Fruit fly (Drosophila melanogaster) whole organism, embryonic: ENCODE results near the gene CG6083.
A peak's percentile ranks its signal among the peaks of the same experiment; 100 is the strongest.

ENCODE experiments used
- Atf3 ChIP-seq: fragments of 200-800 bp; sonication (Bioruptor generic); optimal IDR thresholded peaks from 3 replicates; lab custom pipeline; 2016; ENCODE audit warnings: missing biosample characterization, missing genetic modification characterization
- CG10959 ChIP-seq: fragments of 200-800 bp; sonication (Bioruptor generic); IDR thresholded peaks from 2 replicates; pipeline ENCODE4 v1.3.6; 2022; ENCODE audit warnings: missing biosample characterization, missing genetic modification characterization
- CG11695 ChIP-seq: fragments of 200-800 bp; sonication (Bioruptor generic); IDR thresholded peaks from 3 replicates; pipeline ENCODE4 v1.3.6; 2022; ENCODE audit warnings: missing biosample characterization, missing genetic modification characterization
- CG12219 ChIP-seq: fragments of 200-800 bp; sonication (Bioruptor generic); optimal IDR thresholded peaks from 3 replicates; lab custom pipeline; 2018; ENCODE audit warnings: missing biosample characterization, mild to moderate bottlenecking, missing genetic modification characterization
- CG12236 ChIP-seq: fragments of 200-800 bp; sonication (Bioruptor generic); optimal IDR thresholded peaks from 2 replicates; lab custom pipeline; 2016; ENCODE audit warnings: missing biosample characterization, missing genetic modification characterization
- CG15073 ChIP-seq: fragments of 200-800 bp; sonication (Bioruptor generic); optimal IDR thresholded peaks from 2 replicates; lab custom pipeline; 2016; ENCODE audit warnings: missing biosample characterization, missing genetic modification characterization
- CG16779 ChIP-seq: fragments of 200-800 bp; sonication (Bioruptor generic); IDR thresholded peaks from 2 replicates; pipeline ENCODE4 v1.3.6; 2022; ENCODE audit warnings: missing biosample characterization, missing genetic modification characterization
- CG1792 ChIP-seq: fragments of 200-800 bp; sonication (Bioruptor generic); optimal IDR thresholded peaks from 2 replicates; lab custom pipeline; 2016; ENCODE audit warnings: missing biosample characterization, missing genetic modification characterization
- CG31365 ChIP-seq: fragments of 200-800 bp; sonication (Bioruptor generic); optimal IDR thresholded peaks from 2 replicates; lab custom pipeline; 2018; ENCODE audit warnings: missing biosample characterization, mild to moderate bottlenecking, missing genetic modification characterization
- CG3407 ChIP-seq: fragments of 200-800 bp; sonication (Bioruptor generic); optimal IDR thresholded peaks from 2 replicates; lab custom pipeline; 2018; ENCODE audit warnings: missing biosample characterization, mild to moderate bottlenecking, missing genetic modification characterization
- CG34422 ChIP-seq: fragments of 200-800 bp; sonication (Bioruptor generic); IDR thresholded peaks from 3 replicates; pipeline ENCODE4 v1.3.6; 2022; ENCODE audit warnings: missing biosample characterization, missing genetic modification characterization
- CG4282 ChIP-seq: fragments of 200-800 bp; sonication (Bioruptor generic); optimal IDR thresholded peaks from 2 replicates; lab custom pipeline; 2016; ENCODE audit warnings: missing biosample characterization, missing genetic modification characterization
- CG4328 ChIP-seq: fragments of 200-800 bp; sonication (Bioruptor generic); optimal IDR thresholded peaks from 3 replicates; lab custom pipeline; 2017; ENCODE audit warnings: missing biosample characterization, missing genetic modification reagents, missing genetic modification characterization
- CG43689 ChIP-seq: fragments of 200-800 bp; sonication (Bioruptor generic); IDR thresholded peaks from 2 replicates; pipeline ENCODE4 v1.3.6; 2022; ENCODE audit warnings: missing biosample characterization, missing genetic modification characterization
- CG6254 ChIP-seq: fragments of 200-800 bp; sonication (Bioruptor generic); optimal IDR thresholded peaks from 3 replicates; lab custom pipeline; 2017; ENCODE audit warnings: mild to moderate bottlenecking, missing biosample characterization, missing genetic modification reagents, missing genetic modification characterization
- CG6272 ChIP-seq: fragments of 200-800 bp; sonication (Bioruptor generic); IDR thresholded peaks from 2 replicates; pipeline ENCODE4 v1.3.6; 2022; ENCODE audit warnings: missing biosample characterization, missing genetic modification characterization
- CG7372 ChIP-seq: fragments of 200-800 bp; sonication (Bioruptor generic); IDR thresholded peaks from 2 replicates; pipeline ENCODE4 v1.3.6; 2022; ENCODE audit warnings: missing biosample characterization, missing genetic modification characterization
- CG7745 ChIP-seq: fragments of 200-800 bp; sonication (Bioruptor generic); optimal IDR thresholded peaks from 2 replicates; lab custom pipeline; 2018; ENCODE audit warnings: missing biosample characterization, mild to moderate bottlenecking, missing genetic modification characterization, moderate library complexity
- CG8290 ChIP-seq, 3 experiments: fragments of 200-800 bp; sonication (Bioruptor generic); optimal IDR thresholded peaks; 2 replicates each; lab custom pipeline; 2016 to 2019; ENCODE audit warnings: missing biosample characterization in 3 of 3, missing genetic modification characterization in 3 of 3, mild to moderate bottlenecking in 2 of 3, moderate library complexity in 1 of 3
- CG9215 ChIP-seq: fragments of 200-800 bp; sonication (Bioruptor generic); IDR thresholded peaks from 2 replicates; pipeline ENCODE4 v1.3.6; 2022; ENCODE audit warnings: missing biosample characterization, missing genetic modification characterization
- D19B ChIP-seq: fragments of 200-800 bp; sonication (Bioruptor generic); optimal IDR thresholded peaks from 2 replicates; lab custom pipeline; 2017; ENCODE audit warnings: missing biosample characterization, mild to moderate bottlenecking, missing genetic modification characterization
- Doc3 ChIP-seq: fragments of 200-800 bp; sonication (Bioruptor generic); IDR thresholded peaks from 3 replicates; pipeline ENCODE4 v1.3.6; 2022; ENCODE audit warnings: missing biosample characterization, missing genetic modification characterization; ENCODE audit not compliant: partially characterized antibody
- Dref ChIP-seq: fragments of 200-800 bp; sonication (Bioruptor generic); IDR thresholded peaks from 2 replicates; pipeline ENCODE4 v1.3.6; 2022; ENCODE audit warnings: missing biosample characterization, missing genetic modification characterization
- Ets97D ChIP-seq: fragments of 200-800 bp; sonication (Bioruptor generic); optimal IDR thresholded peaks from 3 replicates; lab custom pipeline; 2016; ENCODE audit warnings: missing biosample characterization, missing genetic modification characterization
- Hr78 ChIP-seq, 2 experiments: fragments of 200-800 bp in 1 of 2; fragments of >200 bp in 1 of 2; sonication (Bioruptor generic) in 1 of 2; optimal IDR thresholded peaks; 2 replicates each; lab custom pipeline; 2017 to 2019; ENCODE audit warnings: missing biosample characterization in 2 of 2, missing genetic modification characterization in 2 of 2, mild to moderate bottlenecking in 1 of 2, moderate library complexity in 1 of 2
- Kr ChIP-seq: fragments of 200-800 bp; sonication (Bioruptor generic); optimal IDR thresholded peaks from 2 replicates; lab custom pipeline; 2017; ENCODE audit warnings: missing biosample characterization, mild to moderate bottlenecking, missing genetic modification characterization
- Lhr ChIP-seq: fragments of 200-800 bp; sonication (Bioruptor generic); optimal IDR thresholded peaks from 3 replicates; lab custom pipeline; 2017; ENCODE audit warnings: mild to moderate bottlenecking, missing biosample characterization, missing genetic modification reagents, missing genetic modification characterization
- MBD-R2 ChIP-seq: fragments of 200-800 bp; sonication (Bioruptor generic); IDR thresholded peaks from 2 replicates; pipeline ENCODE4 v1.3.6; 2022; ENCODE audit warnings: missing biosample characterization, missing genetic modification characterization
- Max ChIP-seq: fragments of 200-800 bp; sonication (Bioruptor generic); optimal IDR thresholded peaks from 2 replicates; lab custom pipeline; 2016; ENCODE audit warnings: missing biosample characterization, mild to moderate bottlenecking, missing genetic modification characterization
- Mes4 ChIP-seq: fragments of 200-800 bp; sonication (Bioruptor generic); optimal IDR thresholded peaks from 2 replicates; lab custom pipeline; 2016; ENCODE audit warnings: missing biosample characterization, missing genetic modification characterization
- Optix ChIP-seq: fragments of 200-800 bp; sonication (Bioruptor generic); IDR thresholded peaks from 3 replicates; pipeline ENCODE4 v1.3.6; 2022; ENCODE audit warnings: missing biosample characterization, missing genetic modification characterization
- Sry-δ ChIP-seq: fragments of 200-800 bp; sonication (Bioruptor generic); optimal IDR thresholded peaks from 2 replicates; lab custom pipeline; 2016; ENCODE audit warnings: missing biosample characterization, missing genetic modification characterization
- Ssrp ChIP-seq: fragments of 200-800 bp; sonication (Bioruptor generic); optimal IDR thresholded peaks from 2 replicates; lab custom pipeline; 2018; ENCODE audit warnings: missing biosample characterization, mild to moderate bottlenecking, missing genetic modification characterization, moderate library complexity
- ac ChIP-seq: fragments of 200-800 bp; sonication (Bioruptor generic); optimal IDR thresholded peaks from 3 replicates; lab custom pipeline; 2017; ENCODE audit warnings: missing biosample characterization, mild to moderate bottlenecking, missing genetic modification characterization
- ap ChIP-seq: fragments of 200-800 bp; sonication (Bioruptor generic); IDR thresholded peaks from 2 replicates; pipeline ENCODE4 v1.3.6; 2022; ENCODE audit warnings: missing biosample characterization, missing genetic modification characterization
- ash1 ChIP-seq: fragments of 200-800 bp; sonication (Bioruptor generic); optimal IDR thresholded peaks from 2 replicates; lab custom pipeline; 2018; ENCODE audit warnings: missing biosample characterization, mild to moderate bottlenecking, missing genetic modification characterization
- az2 ChIP-seq: fragments of 200-800 bp; sonication (Bioruptor generic); optimal IDR thresholded peaks from 3 replicates; lab custom pipeline; 2016; ENCODE audit warnings: missing biosample characterization, missing genetic modification characterization
- bsh ChIP-seq, 2 experiments: fragments of 200-800 bp; sonication (Bioruptor generic); optimal IDR thresholded peaks; 2 replicates each; lab custom pipeline; 2017 to 2018; ENCODE audit warnings: mild to moderate bottlenecking in 2 of 2, missing biosample characterization in 2 of 2, missing genetic modification characterization in 2 of 2, moderate library complexity in 1 of 2
- cg ChIP-seq: fragments of 200-800 bp; sonication (Bioruptor generic); optimal IDR thresholded peaks from 3 replicates; lab custom pipeline; 2019; ENCODE audit warnings: missing biosample characterization, mild to moderate bottlenecking, missing genetic modification characterization, moderate library complexity
- corto ChIP-seq: fragments of 200-800 bp; sonication (Bioruptor generic); optimal IDR thresholded peaks from 2 replicates; lab custom pipeline; 2016; ENCODE audit warnings: missing biosample characterization, mild to moderate bottlenecking, missing genetic modification characterization, moderate library complexity
- dmrt99B ChIP-seq: fragments of 200-800 bp; sonication (Bioruptor generic); optimal IDR thresholded peaks from 2 replicates; lab custom pipeline; 2018; ENCODE audit warnings: missing biosample characterization, mild to moderate bottlenecking, missing genetic modification characterization, moderate library complexity
- emc ChIP-seq: fragments of 200-800 bp; sonication (Bioruptor generic); optimal IDR thresholded peaks from 2 replicates; lab custom pipeline; 2016; ENCODE audit warnings: missing biosample characterization, missing genetic modification characterization
- en ChIP-seq: fragments of 200-800 bp; sonication (Bioruptor generic); optimal IDR thresholded peaks from 2 replicates; lab custom pipeline; 2016; ENCODE audit warnings: missing biosample characterization, missing genetic modification characterization
- esg ChIP-seq: fragments of 200-800 bp; sonication (Bioruptor generic); conservative IDR thresholded peaks from 2 replicates; pipeline ENCODE4 v1.3.6; 2022; ENCODE audit warnings: missing biosample characterization, missing genetic modification characterization
- ftz-f1 ChIP-seq: fragments of 200-800 bp; sonication (Bioruptor generic); optimal IDR thresholded peaks from 2 replicates; lab custom pipeline; 2016; ENCODE audit warnings: missing biosample characterization, missing genetic modification characterization
- gfzf ChIP-seq: fragments of 200-800 bp; sonication (Bioruptor generic); optimal IDR thresholded peaks from 2 replicates; lab custom pipeline; 2016; ENCODE audit warnings: missing biosample characterization, mild to moderate bottlenecking, missing genetic modification characterization, moderate library complexity
- mld ChIP-seq: fragments of 200-800 bp; sonication (Bioruptor generic); IDR thresholded peaks from 3 replicates; pipeline ENCODE4 v1.3.6; 2022; ENCODE audit warnings: missing biosample characterization, missing genetic modification characterization; ENCODE audit not compliant: partially characterized antibody
- peb ChIP-seq: fragments of 200-800 bp; sonication (Bioruptor generic); IDR thresholded peaks from 2 replicates; pipeline ENCODE4 v1.3.6; 2022; ENCODE audit warnings: missing biosample characterization, missing genetic modification characterization
- repo ChIP-seq: fragments of 200-800 bp; sonication (Bioruptor generic); optimal IDR thresholded peaks from 2 replicates; lab custom pipeline; 2016; ENCODE audit warnings: missing biosample characterization, missing genetic modification characterization
- wek ChIP-seq: fragments of 200-800 bp; sonication (Bioruptor generic); optimal IDR thresholded peaks from 3 replicates; lab custom pipeline; 2018; ENCODE audit warnings: missing biosample characterization, mild to moderate bottlenecking, missing genetic modification characterization, moderate library complexity

Gene CG6083

DNA sequence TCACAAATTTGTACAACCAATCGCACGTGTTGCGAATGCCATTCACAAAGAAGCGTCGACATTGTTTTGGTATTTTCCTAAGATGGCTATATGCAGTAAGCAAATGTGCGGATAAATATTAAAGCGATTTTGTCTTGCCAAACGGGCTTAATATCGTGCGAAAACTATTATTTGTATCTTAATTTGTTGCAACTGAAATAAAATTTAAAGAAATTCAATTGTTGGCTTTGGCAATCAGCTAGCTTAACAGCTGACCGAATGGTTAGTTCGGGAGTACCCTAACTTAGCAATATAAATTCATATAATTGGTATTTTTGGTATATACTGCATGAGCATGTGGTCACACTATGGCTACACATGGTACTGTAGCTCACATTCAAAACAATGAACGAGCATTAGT, 22.5 kb upstream of the CG6083 start, which contains the start of the genes RIOK1 and Polr3H (continued):
- TF ChIP-seq dmrt99B (tag; lab: Kevin White, UChicago) (no peak), wek (GFP tag; lab: Kevin White, UChicago) (peak; percentile 94), Max (GFP tag; lab: Kevin White, UChicago) (peak; percentile 99), CG6272 (peak; percentile 19; the same call in 1 of the 2 replicates), esg (GFP tag; lab: Robert Waterston, UW) (peak; percentile 49; the same call in 1 of the 2 replicates), CG7372 (GFP tag; lab: Robert Waterston, UW) (peak; percentile 54; the same call in 1 of the 2 replicates), emc (GFP tag; lab: Kevin White, UChicago) (no peak), CG1792 (GFP tag; lab: Kevin White, UChicago) (peak; percentile 34), Sry-δ (GFP tag; lab: Kevin White, UChicago) (peak; percentile 62), gfzf (GFP tag; lab: Kevin White, UChicago) (peak; percentile 62), CG31365 (no peak), ash1 (GFP tag; lab: Kevin White, UChicago) (no peak), corto (no peak), Dref (GFP tag; lab: Robert Waterston, UW) (no peak), CG7745 (tag; lab: Kevin White, UChicago) (no peak), MBD-R2 (GFP tag; lab: Robert Waterston, UW) (peak; percentile 88), Hr78 (GFP tag; optimal IDR thresholded peaks at IDR 0.05; lab: Kevin White, UChicago) (no peak), CG11695 (GFP tag; lab: Robert Waterston, UW) (peak; percentile 59; the same call in 1 of the 3 replicates), Kr (GFP tag; lab: Kevin White, UChicago) (no peak), ftz-f1 (GFP tag; lab: Kevin White, UChicago) (no peak), Lhr (GFP tag; lab: Kevin White, UChicago) (peak; percentile 63), Atf3 (GFP tag; lab: Kevin White, UChicago) (peak; percentile 47), CG34422 (peak; percentile 76; the same call in 2 of the 3 replicates), Doc3 (GFP tag; lab: Robert Waterston, UW) (no peak), ac (GFP tag; lab: Kevin White, UChicago) (no peak), Mes4 (GFP tag; lab: Kevin White, UChicago) (peak; percentile 58), en (peak; percentile 8), CG10959 (GFP tag; lab: Robert Waterston, UW) (no peak), Ets97D (peak; percentile 62), CG8290 (GFP tag; optimal IDR thresholded peaks at IDR 0.05; lab: Kevin White, UChicago) (peak; percentile 31), CG8290 (tag; optimal IDR thresholded peaks at IDR 0.05; lab: Kevin White, UChicago) (no peak), peb (GFP tag; lab: Robert Waterston, UW) (0 out of 2 replicates have a peak, but pooled peaks have one; percentile 28), CG4282 (GFP tag; lab: Kevin White, UChicago) (peak; percentile 14), Ssrp (tag; lab: Kevin White, UChicago) (peak; percentile 43), bsh (GFP tag; optimal IDR thresholded peaks at IDR 0.05; lab: Kevin White, UChicago) (no peak), CG9215 (GFP tag; lab: Robert Waterston, UW) (peak; percentile 40; the same call in 1 of the 2 replicates), CG43689 (no peak), Optix (GFP tag; lab: Robert Waterston, UW) (no peak; the same call in none of the 3 replicates), CG3407 (GFP tag; lab: Kevin White, UChicago) (no peak), CG12236 (GFP tag; lab: Kevin White, UChicago) (peak; percentile 32), D19B (GFP tag; lab: Kevin White, UChicago) (no peak), CG4328 (GFP tag; lab: Kevin White, UChicago) (no peak), az2 (GFP tag; lab: Kevin White, UChicago) (peak; percentile 79), CG16779 (GFP tag; lab: Robert Waterston, UW) (no peak), cg (GFP tag; lab: Kevin White, UChicago) (no peak), CG12219 (GFP tag; lab: Kevin White, UChicago) (no peak), mld (GFP tag; lab: Robert Waterston, UW) (no peak), repo (peak; percentile 24), CG6254 (GFP tag; lab: Kevin White, UChicago) (peak; percentile 16), CG15073 (no peak), ap (GFP tag; lab: Robert Waterston, UW) (peak; percentile 42; the same call in 1 of the 2 replicates)
